Fruit fly (Drosophila melanogaster): ENCODE measurements around the gene amn.

DNA sequence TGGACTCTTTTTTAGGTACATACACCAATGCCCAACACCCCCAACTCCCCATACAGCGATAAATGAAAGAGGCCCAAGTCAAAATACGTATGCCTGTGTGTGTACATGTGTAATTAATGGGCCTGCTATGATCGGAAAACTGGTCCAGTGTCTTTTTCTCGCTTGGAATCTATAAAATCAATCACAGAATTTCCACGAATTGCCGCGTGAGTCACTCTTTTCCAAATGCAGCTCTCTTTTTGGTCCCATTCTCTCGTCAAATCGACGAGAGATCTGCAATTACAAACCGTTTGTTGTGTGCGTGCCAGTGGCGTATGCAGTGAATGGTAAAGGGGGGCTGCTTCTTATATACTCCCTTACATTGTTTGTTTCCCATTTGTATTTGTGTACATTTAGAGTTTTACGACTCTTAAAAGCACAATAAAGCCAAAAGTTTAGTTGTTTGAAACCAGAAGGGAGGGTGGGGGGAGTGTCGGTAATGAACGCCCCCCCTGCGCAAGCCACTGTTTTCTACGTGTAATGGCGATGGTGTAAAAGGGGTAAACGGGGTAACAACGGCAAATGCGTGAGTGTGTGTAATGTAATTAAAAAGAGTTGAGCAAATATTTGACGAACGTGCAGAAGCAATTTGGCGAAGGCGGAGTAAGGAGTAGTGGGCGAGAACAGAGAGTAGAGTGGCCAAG is 43.0 kb downstream of the amn start:
- no peak for TF ChIP-seq EcR (GFP tag; optimal IDR thresholded peaks at IDR 0.05)
- peak; percentile 80 for TF ChIP-seq gl (tag; optimal IDR thresholded peaks at IDR 0.05)
- peak; percentile 95 for TF ChIP-seq CG10348 (GFP tag; IDR thresholded peaks at IDR 0.05)
- TF ChIP-seq CG15710 (tag; optimal IDR thresholded peaks at IDR 0.05) = peak; percentile 95
- peak; percentile 94 for TF ChIP-seq rn (GFP tag; IDR thresholded peaks at IDR 0.05)
- peak; percentile 31 for TF ChIP-seq D1 (tag; optimal IDR thresholded peaks at IDR 0.05)
